Worm (Caenorhabditis elegans): ENCODE results near the gene paqr-1.
"Not testable (repeated sequence)": the region's sequence is repeated elsewhere in the genome, so short reads cannot be mapped to it uniquely, and the experiment has no call there.

The paqr-1 gene

DNA sequence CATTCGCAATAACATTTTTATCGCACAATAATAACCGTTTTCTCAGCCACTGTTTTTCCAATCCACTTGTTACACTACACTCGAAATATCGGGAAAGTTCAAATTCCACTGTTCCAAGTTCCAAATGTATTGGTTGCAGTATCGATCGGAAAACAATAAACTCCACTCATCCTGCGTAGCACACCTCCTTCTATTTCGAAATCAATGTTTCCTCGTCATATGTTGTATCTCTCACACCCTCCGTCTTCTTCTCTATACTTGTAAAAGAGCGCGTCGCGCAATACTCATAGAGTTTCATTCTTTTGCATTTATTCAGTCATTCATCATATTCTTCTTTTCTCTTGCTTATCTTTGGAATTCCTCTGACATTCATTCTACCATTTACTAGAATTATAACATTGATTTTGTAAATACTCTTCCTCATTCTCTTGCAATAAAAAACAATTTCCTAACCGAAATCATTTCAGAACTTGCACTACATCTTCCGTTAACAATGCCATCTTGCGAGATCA is 46.0 kb upstream of the paqr-1 start, which contains the start of gene sup-36:
TSS of gene sup-36 (plus strand) at position 462 of the 512 bp plus-strand sequence.
- no peak for TF ChIP-seq nhr-12 (tag; optimal IDR thresholded peaks at IDR 0.05)
- no peak for TF ChIP-seq nhr-21 (tag; optimal IDR thresholded peaks at IDR 0.05)
- TF ChIP-seq sma-9 (GFP tag; optimal IDR thresholded peaks at IDR 0.05): peak; percentile 18
- TF ChIP-seq sma-9 (tag; optimal IDR thresholded peaks at IDR 0.05): no peak
- TF ChIP-seq nhr-129 (tag; optimal IDR thresholded peaks at IDR 0.05): peak; percentile 62
- TF ChIP-seq unc-55 (GFP tag; optimal IDR thresholded peaks at IDR 0.05): peak; percentile 74
- TF ChIP-seq sma-3 (GFP tag; optimal IDR thresholded peaks at IDR 0.05): no peak
- TF ChIP-seq crh-2 (tag; optimal IDR thresholded peaks at IDR 0.05): peak; percentile 12
- peak; percentile 47 for TF ChIP-seq fos-1 (tag; optimal IDR thresholded peaks at IDR 0.05)
- TF ChIP-seq C34F6.9 (tag; optimal IDR thresholded peaks at IDR 0.05): peak; percentile 51

DNA sequence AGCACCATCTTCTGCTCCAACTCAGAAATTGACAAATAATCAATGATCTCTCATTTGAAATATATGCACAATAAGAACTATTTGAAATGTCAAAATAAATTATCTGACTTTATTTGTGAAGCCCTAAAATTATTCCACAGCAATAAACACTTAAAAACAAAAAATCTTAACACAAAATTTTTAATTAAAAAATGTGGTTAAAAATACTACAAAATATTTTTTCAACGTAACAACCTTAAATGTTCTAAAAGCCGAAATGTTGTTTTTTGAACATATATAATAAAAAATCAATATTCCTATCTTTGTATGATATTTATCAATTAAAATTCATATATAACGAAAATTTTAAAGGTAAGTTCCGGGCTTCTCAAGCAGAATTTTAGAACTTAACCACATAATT is 44.2 kb upstream of the paqr-1 start, which contains the start of gene F38A5.8:
TSS of gene F38A5.8 (plus strand) at position 301 of the 400 bp plus-strand sequence.
- TF ChIP-seq zag-1 (tag; optimal IDR thresholded peaks at IDR 0.05): no peak
- no peak for TF ChIP-seq ztf-11 (tag; optimal IDR thresholded peaks at IDR 0.05)
- TF ChIP-seq lsy-2 (tag; optimal IDR thresholded peaks at IDR 0.05): no peak
- TF ChIP-seq lin-11 (tag; optimal IDR thresholded peaks at IDR 0.05): no peak
- TF ChIP-seq nhr-6 (tag; optimal IDR thresholded peaks at IDR 0.05): no peak
- TF ChIP-seq egl-27 (tag; optimal IDR thresholded peaks at IDR 0.05): no peak
- TF ChIP-seq elt-1 (tag; optimal IDR thresholded peaks at IDR 0.05): no peak
- no peak for TF ChIP-seq sem-4 (tag; optimal IDR thresholded peaks at IDR 0.05)
- no peak for TF ChIP-seq alr-1 (tag; optimal IDR thresholded peaks at IDR 0.05)
- TF ChIP-seq unc-55 (GFP tag; optimal IDR thresholded peaks at IDR 0.05): no peak
- TF ChIP-seq nhr-11 (tag; optimal IDR thresholded peaks at IDR 0.05): no peak
- TF ChIP-seq unc-39 (tag; optimal IDR thresholded peaks at IDR 0.05): no peak
- TF ChIP-seq mdl-1 (tag; optimal IDR thresholded peaks at IDR 0.05): no peak
- TF ChIP-seq ztf-4 (tag; optimal IDR thresholded peaks at IDR 0.05): no peak
- no peak for TF ChIP-seq ceh-82 (tag; optimal IDR thresholded peaks at IDR 0.05)
- TF ChIP-seq C34F6.9 (tag; optimal IDR thresholded peaks at IDR 0.05): no peak
- TF ChIP-seq elt-3 (tag; optimal IDR thresholded peaks at IDR 0.05): no peak

DNA sequence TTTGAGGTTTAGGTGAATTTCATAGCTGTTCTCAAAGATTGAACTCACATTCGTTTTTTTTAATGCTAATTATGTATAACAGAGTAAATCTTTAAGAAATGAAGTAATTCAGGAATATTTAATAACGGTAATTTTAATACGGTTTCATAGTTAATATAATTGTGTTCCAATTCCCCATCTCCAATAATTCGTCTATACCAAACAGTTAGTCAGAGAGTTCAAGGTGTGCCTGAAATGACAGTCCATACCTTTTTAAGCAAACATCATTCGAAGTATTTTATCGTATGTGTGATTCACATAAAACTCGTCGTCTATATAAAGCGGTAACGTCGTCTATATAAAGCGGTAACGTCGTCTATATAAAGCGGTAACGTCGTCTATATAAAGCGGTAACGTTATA is 43.5 kb upstream of the paqr-1 start, which contains the start of gene nspb-5:
TSS of gene nspb-5 (plus strand) at position 301 of the 400 bp plus-strand sequence.
- TF ChIP-seq egl-27 (tag; optimal IDR thresholded peaks at IDR 0.05); Y55F3AM.14 (GFP tag; optimal IDR thresholded peaks at IDR 0.05); ceh-16 (tag; optimal IDR thresholded peaks at IDR 0.05): not testable (repeated sequence)

DNA sequence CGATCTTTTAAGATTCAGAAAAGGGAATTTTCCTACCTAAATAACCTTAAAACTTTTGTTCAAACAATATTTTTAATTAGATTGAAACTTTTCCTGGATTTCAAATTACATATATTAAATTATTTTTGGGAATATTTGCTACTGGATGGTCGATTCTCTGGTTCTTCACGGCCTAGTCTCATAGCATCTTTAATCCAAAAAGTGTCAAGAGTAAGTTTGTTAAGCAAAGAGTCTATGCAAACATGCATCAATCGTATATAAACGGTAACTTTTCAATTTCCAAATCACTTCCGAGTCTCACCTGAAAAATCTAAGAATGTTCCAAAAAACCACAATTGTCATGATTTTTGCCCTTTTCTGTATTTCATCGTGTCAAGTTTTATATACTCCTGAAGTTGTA is 42.7 kb upstream of the paqr-1 start, which contains the start of gene nspb-4:
TSS of gene nspb-4 (plus strand) at position 301 of the 400 bp plus-strand sequence.
- not testable (repeated sequence) for TF ChIP-seq C34F6.9 (tag; optimal IDR thresholded peaks at IDR 0.05); sma-3 (GFP tag; optimal IDR thresholded peaks at IDR 0.05); mbf-1 (tag; optimal IDR thresholded peaks at IDR 0.05)

DNA sequence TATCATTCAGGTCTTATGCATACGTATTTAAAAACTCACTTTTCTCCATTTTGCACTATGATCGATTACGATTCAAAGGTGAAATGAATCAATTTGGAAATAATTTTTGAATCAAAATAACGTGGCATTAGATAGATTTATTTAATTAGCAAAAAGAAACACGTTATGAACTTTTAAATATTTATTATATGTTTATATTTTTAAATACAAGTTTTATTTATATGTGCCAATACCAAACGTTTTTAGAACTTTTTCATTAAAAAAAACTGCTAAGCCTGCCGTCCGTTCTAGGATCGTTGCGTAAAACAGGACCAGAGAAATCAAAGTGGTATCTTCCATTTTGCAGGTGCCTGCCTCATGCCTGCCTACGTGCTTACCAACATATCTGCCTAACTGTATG is 42.1 kb upstream of the paqr-1 start, which contains the start of gene F38A5.6:
TSS of gene F38A5.6 (minus strand) at position 101 of the 400 bp plus-strand sequence.
- no peak for TF ChIP-seq nhr-21 (tag; optimal IDR thresholded peaks at IDR 0.05)
- TF ChIP-seq unc-62 (GFP tag; optimal IDR thresholded peaks at IDR 0.05): no peak
- no peak for TF ChIP-seq nhr-129 (tag; optimal IDR thresholded peaks at IDR 0.05)
- no peak for TF ChIP-seq sem-4 (tag; optimal IDR thresholded peaks at IDR 0.05)
- no peak for TF ChIP-seq C34F6.9 (tag; optimal IDR thresholded peaks at IDR 0.05)
- TF ChIP-seq nhr-12 (tag; optimal IDR thresholded peaks at IDR 0.05): no peak
- no peak for TF ChIP-seq Y55F3AM.14 (GFP tag; optimal IDR thresholded peaks at IDR 0.05)
- no peak for TF ChIP-seq lin-13 (GFP tag; optimal IDR thresholded peaks at IDR 0.05)
- no peak for TF ChIP-seq aly-2 (tag; optimal IDR thresholded peaks at IDR 0.05)
- TF ChIP-seq snpc-4 (tag; optimal IDR thresholded peaks at IDR 0.05): no peak
- TF ChIP-seq skn-1 (tag; optimal IDR thresholded peaks at IDR 0.05): no peak
- no peak for TF ChIP-seq blmp-1 (tag; optimal IDR thresholded peaks at IDR 0.05; ENCODE audit: insufficient read depth)

All from whole organism, L2 larva.